Fruit fly (Drosophila melanogaster) whole organism, embryonic: ENCODE results near the gene NFAT.

ENCODE experiments used
- Ada2b ChIP-seq: fragments of 200-800 bp; sonication (Bioruptor generic); IDR thresholded peaks from 2 replicates; pipeline ENCODE4 v1.3.6; 2022; ENCODE audit warnings: missing biosample characterization, missing genetic modification characterization
- Bgb ChIP-seq: fragments of 200-800 bp; sonication (Bioruptor generic); IDR thresholded peaks from 2 replicates; pipeline ENCODE4 v1.3.6; 2022; ENCODE audit warnings: missing biosample characterization, missing genetic modification characterization; ENCODE audit not compliant: partially characterized antibody
- CG10274 ChIP-seq: fragments of 200-800 bp; sonication (Bioruptor generic); optimal IDR thresholded peaks from 3 replicates; lab custom pipeline; 2017; ENCODE audit warnings: missing biosample characterization, mild to moderate bottlenecking, missing genetic modification characterization
- CG10321 ChIP-seq: fragments of 200-800 bp; sonication (Bioruptor generic); IDR thresholded peaks from 2 replicates; pipeline ENCODE4 v1.3.6; 2022; ENCODE audit warnings: missing biosample characterization, missing genetic modification characterization
- CG10543 ChIP-seq: fragments of 200-800 bp; sonication (Bioruptor generic); optimal IDR thresholded peaks from 3 replicates; lab custom pipeline; 2017; ENCODE audit warnings: missing biosample characterization, mild to moderate bottlenecking, missing genetic modification characterization, moderate library complexity
- CG10565 ChIP-seq: fragments of 200-800 bp; sonication (Bioruptor generic); optimal IDR thresholded peaks from 3 replicates; lab custom pipeline; 2016; ENCODE audit warnings: missing biosample characterization, mild to moderate bottlenecking, missing genetic modification characterization
- CG11085 ChIP-seq: fragments of 200-800 bp; sonication (Bioruptor generic); IDR thresholded peaks from 2 replicates; pipeline ENCODE4 v1.3.6; 2022; ENCODE audit warnings: missing biosample characterization, missing genetic modification characterization
- CG11560 ChIP-seq: fragments of 200-800 bp; sonication (Bioruptor generic); IDR thresholded peaks from 3 replicates; pipeline ENCODE4 v1.3.6; 2022; ENCODE audit warnings: missing biosample characterization, missing genetic modification characterization
- CG13287 ChIP-seq: fragments of 200-800 bp; sonication (Bioruptor generic); IDR thresholded peaks from 2 replicates; pipeline ENCODE4 v1.3.6; 2022; ENCODE audit warnings: missing biosample characterization, missing genetic modification characterization; ENCODE audit not compliant: partially characterized antibody
- CG13424 ChIP-seq: fragments of 200-800 bp; sonication (Bioruptor generic); optimal IDR thresholded peaks from 2 replicates; lab custom pipeline; 2019; ENCODE audit warnings: missing biosample characterization, mild to moderate bottlenecking, missing genetic modification characterization, moderate library complexity
- CG15514 ChIP-seq: fragments of 200-800 bp; sonication (Bioruptor generic); optimal IDR thresholded peaks from 3 replicates; lab custom pipeline; 2017; ENCODE audit warnings: missing biosample characterization, missing genetic modification characterization, mild to moderate bottlenecking, moderate library complexity, missing genetic modification reagents
- CG2116 ChIP-seq: fragments of 200-800 bp; sonication (Bioruptor generic); optimal IDR thresholded peaks from 3 replicates; lab custom pipeline; 2018; ENCODE audit warnings: missing biosample characterization, mild to moderate bottlenecking, missing genetic modification characterization
- CG2120 ChIP-seq: fragments of 200-800 bp; sonication (Bioruptor generic); optimal IDR thresholded peaks from 3 replicates; lab custom pipeline; 2016; ENCODE audit warnings: missing biosample characterization, missing genetic modification characterization
- CG31224 ChIP-seq: fragments of 200-800 bp; sonication (Bioruptor generic); IDR thresholded peaks from 2 replicates; pipeline ENCODE4 v1.3.6; 2022; ENCODE audit warnings: missing biosample characterization, missing genetic modification characterization
- CG33557 ChIP-seq: fragments of 200-800 bp; sonication (Bioruptor generic); optimal IDR thresholded peaks from 2 replicates; lab custom pipeline; 2019; ENCODE audit warnings: missing biosample characterization, mild to moderate bottlenecking, missing genetic modification characterization, moderate library complexity
- CG34224 ChIP-seq: fragments of 200-800 bp; sonication (Bioruptor generic); IDR thresholded peaks from 3 replicates; pipeline ENCODE4 v1.3.6; 2022; ENCODE audit warnings: missing biosample characterization, missing genetic modification characterization; ENCODE audit not compliant: partially characterized antibody
- CG34376 ChIP-seq: fragments of 200-800 bp; sonication (Bioruptor generic); optimal IDR thresholded peaks from 2 replicates; lab custom pipeline; 2018; ENCODE audit warnings: missing biosample characterization, mild to moderate bottlenecking, missing genetic modification characterization
- CG3847 ChIP-seq: fragments of 200-800 bp; sonication (Bioruptor generic); IDR thresholded peaks from 2 replicates; pipeline ENCODE4 v1.3.6; 2022; ENCODE audit warnings: missing biosample characterization, missing genetic modification characterization
- CG4730 ChIP-seq: fragments of 200-800 bp; sonication (Bioruptor generic); IDR thresholded peaks from 2 replicates; pipeline ENCODE4 v1.3.6; 2022; ENCODE audit warnings: missing biosample characterization, missing genetic modification characterization
- CG7556 ChIP-seq: fragments of 200-800 bp; sonication (Bioruptor generic); optimal IDR thresholded peaks from 2 replicates; lab custom pipeline; 2017; ENCODE audit warnings: missing biosample characterization, mild to moderate bottlenecking, missing genetic modification characterization
- CG7786 ChIP-seq: fragments of 200-800 bp; sonication (Bioruptor generic); optimal IDR thresholded peaks from 2 replicates; lab custom pipeline; 2016; ENCODE audit warnings: missing biosample characterization, missing genetic modification characterization
- CG8765 ChIP-seq: fragments of 200-800 bp; sonication (Bioruptor generic); IDR thresholded peaks from 2 replicates; pipeline ENCODE4 v1.3.6; 2022; ENCODE audit warnings: missing biosample characterization, missing genetic modification characterization
- CG9215 ChIP-seq: fragments of 200-800 bp; sonication (Bioruptor generic); IDR thresholded peaks from 2 replicates; pipeline ENCODE4 v1.3.6; 2022; ENCODE audit warnings: missing biosample characterization, missing genetic modification characterization
- Camta ChIP-seq: fragments of 200-800 bp; sonication (Bioruptor generic); optimal IDR thresholded peaks from 2 replicates; lab custom pipeline; 2016; ENCODE audit warnings: missing biosample characterization, missing genetic modification characterization
- Dek ChIP-seq: fragments of 200-800 bp; sonication (Bioruptor generic); optimal IDR thresholded peaks from 3 replicates; lab custom pipeline; 2019; ENCODE audit warnings: missing biosample characterization, mild to moderate bottlenecking, missing genetic modification characterization, moderate library complexity
- Doc2 ChIP-seq: fragments of 200-800 bp; sonication (Bioruptor generic); IDR thresholded peaks from 2 replicates; pipeline ENCODE4 v1.3.6; 2022; ENCODE audit warnings: missing biosample characterization, missing genetic modification characterization
- Fer2 ChIP-seq: fragments of 200-800 bp; sonication (Bioruptor generic); optimal IDR thresholded peaks from 2 replicates; lab custom pipeline; 2018; ENCODE audit warnings: missing biosample characterization, mild to moderate bottlenecking, missing genetic modification characterization, moderate library complexity
- HLHmδ ChIP-seq: fragments of 200-800 bp; sonication (Bioruptor generic); optimal IDR thresholded peaks from 2 replicates; lab custom pipeline; 2018; ENCODE audit warnings: missing biosample characterization, mild to moderate bottlenecking, missing genetic modification characterization, moderate library complexity
- Hsf ChIP-seq: fragments of 200-800 bp; sonication (Bioruptor generic); optimal IDR thresholded peaks from 3 replicates; lab custom pipeline; 2016; ENCODE audit warnings: missing biosample characterization, missing genetic modification characterization
- Nf-YB ChIP-seq: fragments of 200-800 bp; sonication (Bioruptor generic); optimal IDR thresholded peaks from 3 replicates; lab custom pipeline; 2019; ENCODE audit warnings: missing biosample characterization, mild to moderate bottlenecking, missing genetic modification characterization, moderate library complexity
- Poxn ChIP-seq: fragments of 200-800 bp; sonication (Bioruptor generic); IDR thresholded peaks from 2 replicates; pipeline ENCODE4 v1.3.6; 2022; ENCODE audit warnings: missing biosample characterization, missing genetic modification characterization
- Six4 ChIP-seq: fragments of 200-800 bp; sonication (Bioruptor generic); optimal IDR thresholded peaks from 2 replicates; lab custom pipeline; 2016; ENCODE audit warnings: missing biosample characterization, missing genetic modification characterization
- Stat92E ChIP-seq, 3 experiments: fragments of >200 bp in 2 of 3; fragments of 200-800 bp in 1 of 3; sonication (Bioruptor generic) in 1 of 3; optimal IDR thresholded peaks; 2 replicates each; lab custom pipeline; 2017 to 2019; ENCODE audit warnings: missing biosample characterization in 3 of 3, missing genetic modification characterization in 3 of 3, mild to moderate bottlenecking in 1 of 3, moderate library complexity in 1 of 3
- abd-A ChIP-seq: fragments of 200-800 bp; sonication (Bioruptor generic); optimal IDR thresholded peaks from 3 replicates; lab custom pipeline; 2019; ENCODE audit warnings: missing biosample characterization, mild to moderate bottlenecking, missing genetic modification characterization, moderate library complexity
- cato ChIP-seq: fragments of 200-800 bp; sonication (Bioruptor generic); optimal IDR thresholded peaks from 2 replicates; lab custom pipeline; 2016; ENCODE audit warnings: missing biosample characterization, missing genetic modification characterization, borderline replicate concordance
- croc ChIP-seq: fragments of 200-800 bp; sonication (Bioruptor generic); conservative IDR thresholded peaks from 3 replicates; pipeline ENCODE4 v1.3.6; 2022; ENCODE audit warnings: missing biosample characterization, missing genetic modification characterization
- dan ChIP-seq: fragments of 200-800 bp; sonication (Bioruptor generic); IDR thresholded peaks from 2 replicates; pipeline ENCODE4 v1.3.6; 2022; ENCODE audit warnings: missing biosample characterization, missing genetic modification characterization
- dmrt11E ChIP-seq: fragments of 200-800 bp; sonication (Bioruptor generic); optimal IDR thresholded peaks from 3 replicates; lab custom pipeline; 2018; ENCODE audit warnings: missing biosample characterization, mild to moderate bottlenecking, missing genetic modification characterization, moderate library complexity
- dpn ChIP-seq, 2 experiments: fragments of 200-800 bp; sonication (Bioruptor generic); optimal IDR thresholded peaks; 3 replicates each; lab custom pipeline; 2016; ENCODE audit warnings: missing biosample characterization in 2 of 2, missing genetic modification characterization in 2 of 2
- eve ChIP-seq, 2 experiments: fragments of >200 bp; optimal IDR thresholded peaks; 2 replicates each; lab custom pipeline; 2017; ENCODE audit warnings: missing biosample characterization in 2 of 2, missing genetic modification characterization in 2 of 2
- gce ChIP-seq: fragments of 200-800 bp; sonication (Bioruptor generic); IDR thresholded peaks from 3 replicates; pipeline ENCODE4 v1.3.6; 2022; ENCODE audit warnings: missing biosample characterization, missing genetic modification characterization
- gfzf ChIP-seq: fragments of 200-800 bp; sonication (Bioruptor generic); optimal IDR thresholded peaks from 2 replicates; lab custom pipeline; 2016; ENCODE audit warnings: missing biosample characterization, mild to moderate bottlenecking, missing genetic modification characterization, moderate library complexity
- lov ChIP-seq, 2 experiments: fragments of 200-800 bp in 1 of 2; fragments of >200 bp in 1 of 2; sonication (Bioruptor generic) in 1 of 2; IDR thresholded peaks in 1 of 2; optimal IDR thresholded peaks in 1 of 2; 2 replicates in 1 of 2; 3 replicates in 1 of 2; pipeline versions ENCODE4 v1.3.6 to Lab custom; 2017 to 2022; ENCODE audit warnings: missing biosample characterization in 1 of 2, missing genetic modification characterization in 1 of 2
- luna ChIP-seq: fragments of 200-800 bp; sonication (Bioruptor generic); optimal IDR thresholded peaks from 2 replicates; lab custom pipeline; 2016; ENCODE audit warnings: missing biosample characterization, missing genetic modification characterization
- onecut ChIP-seq: fragments of 200-800 bp; sonication (Bioruptor generic); IDR thresholded peaks from 2 replicates; pipeline ENCODE4 v1.3.6; 2022; ENCODE audit warnings: missing biosample characterization, missing genetic modification characterization
- org-1 ChIP-seq: fragments of 200-800 bp; sonication (Bioruptor generic); optimal IDR thresholded peaks from 2 replicates; lab custom pipeline; 2017; ENCODE audit warnings: missing biosample characterization, missing genetic modification characterization
- pzg ChIP-seq: fragments of 200-800 bp; sonication (Bioruptor generic); optimal IDR thresholded peaks from 3 replicates; lab custom pipeline; 2018; ENCODE audit warnings: missing biosample characterization, mild to moderate bottlenecking, missing genetic modification characterization, moderate library complexity
- ttk ChIP-seq: fragments of 200-800 bp; sonication (Bioruptor generic); IDR thresholded peaks from 2 replicates; pipeline ENCODE4 v2.1.2; 2022; ENCODE audit warnings: missing biosample characterization, missing genetic modification characterization
- zfh1 ChIP-seq: fragments of 200-800 bp; sonication (Bioruptor generic); IDR thresholded peaks from 3 replicates; pipeline ENCODE4 v1.3.6; 2022; ENCODE audit warnings: missing biosample characterization, missing genetic modification characterization

The NFAT gene

DNA sequence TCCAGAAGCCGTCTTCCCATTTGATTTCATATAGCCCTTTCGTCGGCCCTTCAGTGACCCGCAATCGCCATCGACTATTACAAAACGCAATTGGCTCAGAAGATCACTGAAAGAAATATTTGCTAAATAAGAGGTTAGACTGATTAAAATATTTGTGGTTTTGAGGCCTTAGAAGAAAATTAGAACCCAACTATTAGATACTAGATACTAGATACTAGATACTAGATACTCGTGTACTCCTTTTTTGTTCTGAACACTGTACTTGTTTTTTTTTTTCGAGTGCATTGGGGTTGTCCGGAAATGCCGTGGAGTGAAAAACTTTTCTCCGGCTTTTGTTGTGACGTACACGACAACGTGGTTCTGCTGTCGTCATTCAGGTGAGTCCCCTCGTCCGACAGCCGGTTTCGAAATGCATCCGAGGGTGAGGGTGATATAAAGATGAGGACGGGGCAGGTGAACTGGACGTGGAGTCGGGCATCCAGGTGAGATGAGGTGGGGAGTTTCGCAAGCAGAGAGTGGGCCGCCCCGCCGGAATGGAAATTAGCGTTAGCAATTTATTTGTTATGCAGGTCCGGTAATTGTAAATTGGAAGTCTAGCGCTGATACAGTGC is 5.8 kb downstream of the NFAT start (continued):
- no peak for TF ChIP-seq gfzf (GFP tag; lab: Kevin White, UChicago)
- TF ChIP-seq ttk (GFP tag; lab: Robert Waterston, UW) = no peak
- TF ChIP-seq eve (GFP tag; optimal IDR thresholded peaks at IDR 0.05; lab: Kevin White, UChicago) = no peak
- no peak for TF ChIP-seq CG7556 (GFP tag; lab: Kevin White, UChicago)
- TF ChIP-seq CG10321 (GFP tag; lab: Robert Waterston, UW) = no peak
- peak; percentile 42 for TF ChIP-seq dmrt11E (tag; lab: Kevin White, UChicago)
- no peak for TF ChIP-seq pzg (GFP tag; lab: Kevin White, UChicago)
- peak; percentile 7 for TF ChIP-seq Hsf (GFP tag; lab: Kevin White, UChicago)
- TF ChIP-seq Camta (GFP tag; lab: Kevin White, UChicago) = peak; percentile 11
- peak; percentile 32 for TF ChIP-seq CG7786 (GFP tag; lab: Kevin White, UChicago)
- no peak for TF ChIP-seq lov (optimal IDR thresholded peaks at IDR 0.05; lab: Kevin White, UChicago)
- no peak for TF ChIP-seq lov (GFP tag; IDR thresholded peaks at IDR 0.05; lab: Robert Waterston, UW)
- no peak for TF ChIP-seq gce (GFP tag; lab: Robert Waterston, UW)
- no peak for TF ChIP-seq croc (GFP tag; lab: Robert Waterston, UW)
- TF ChIP-seq Doc2 (GFP tag; lab: Robert Waterston, UW) = no peak
- no peak for TF ChIP-seq Bgb
- TF ChIP-seq Six4 (GFP tag; lab: Kevin White, UChicago) = no peak
- TF ChIP-seq HLHmδ (GFP tag; lab: Kevin White, UChicago) = no peak
- no peak for TF ChIP-seq Poxn (GFP tag; lab: Robert Waterston, UW)
- TF ChIP-seq CG13287 (GFP tag; lab: Robert Waterston, UW) = no peak
- peak; percentile 14 for TF ChIP-seq org-1 (GFP tag; lab: Kevin White, UChicago)
- no peak for TF ChIP-seq CG9215 (GFP tag; lab: Robert Waterston, UW)
- TF ChIP-seq Ada2b (GFP tag; lab: Robert Waterston, UW) = peak; percentile 22; the same call in 1 of the 2 replicates
- TF ChIP-seq luna (GFP tag; lab: Kevin White, UChicago) = no peak
- TF ChIP-seq CG10565 (GFP tag; lab: Kevin White, UChicago) = no peak
- TF ChIP-seq CG11085 (GFP tag; lab: Robert Waterston, UW) = no peak
- no peak for TF ChIP-seq CG31224 (GFP tag; lab: Robert Waterston, UW)
- no peak for TF ChIP-seq CG10274 (GFP tag; lab: Kevin White, UChicago)
- no peak for TF ChIP-seq Dek
- TF ChIP-seq abd-A (tag; lab: Kevin White, UChicago) = no peak
- TF ChIP-seq CG34376 = no peak
- TF ChIP-seq Stat92E (GFP tag; optimal IDR thresholded peaks at IDR 0.05; lab: Kevin White, UChicago) = no peak
- TF ChIP-seq CG15514 = no peak
- TF ChIP-seq CG34224 (GFP tag; lab: Robert Waterston, UW) = no peak
- TF ChIP-seq dan (GFP tag; lab: Robert Waterston, UW) = no peak
- no peak for TF ChIP-seq Fer2 (tag; lab: Kevin White, UChicago)
- TF ChIP-seq CG33557 = no peak
- no peak for TF ChIP-seq CG11560 (tag; lab: Robert Waterston, UW)
- TF ChIP-seq Nf-YB (GFP tag; lab: Kevin White, UChicago) = no peak
- no peak for TF ChIP-seq cato (GFP tag; lab: Kevin White, UChicago)
- peak; percentile 24 for TF ChIP-seq CG2120
- TF ChIP-seq onecut (GFP tag; lab: Robert Waterston, UW) = no peak
- TF ChIP-seq dpn (GFP tag; optimal IDR thresholded peaks at IDR 0.05; lab: Kevin White, UChicago) = peak; percentile 1 to 26
- no peak for TF ChIP-seq CG13424 (tag; lab: Kevin White, UChicago)
- no peak for TF ChIP-seq CG2116 (GFP tag; lab: Kevin White, UChicago)
- TF ChIP-seq CG3847 = no peak
- no peak for TF ChIP-seq CG10543 (GFP tag; lab: Kevin White, UChicago)
- TF ChIP-seq CG8765 (GFP tag; lab: Robert Waterston, UW) = 0 out of 2 replicates have a peak, but pooled peaks have one; percentile 15
- 0 out of 2 replicates have a peak, but pooled peaks have one; percentile 10 for TF ChIP-seq CG4730 (GFP tag; lab: Robert Waterston, UW)
- TF ChIP-seq zfh1 (GFP tag; lab: Robert Waterston, UW) = 0 out of 3 replicates have a peak, but pooled peaks have one; percentile 44
